Fruit fly (Drosophila melanogaster) Kc167 (cell line): ENCODE results near the gene CG31249.

Experiments used
- Myc ChIP-seq: fragments of >200 bp; optimal IDR thresholded peaks from 2 replicates; lab custom pipeline; 2017; ENCODE audit warnings: missing external identifiers
- Sin3A ChIP-seq: fragments of >200 bp; optimal IDR thresholded peaks from 2 replicates; lab custom pipeline; 2018; ENCODE audit warnings: missing external identifiers
- h ChIP-seq: fragments of >200 bp; optimal IDR thresholded peaks from 3 replicates; lab custom pipeline; 2018; ENCODE audit warnings: missing external identifiers
- insv ChIP-seq: fragments of >200 bp; optimal IDR thresholded peaks from 3 replicates; lab custom pipeline; 2018; ENCODE audit warnings: missing external identifiers
- psq ChIP-seq: fragments of >200 bp; optimal IDR thresholded peaks from 2 replicates; lab custom pipeline; 2017; ENCODE audit warnings: missing external identifiers
- ttk ChIP-seq: sonication (Bioruptor generic); optimal IDR thresholded peaks from 2 replicates; lab custom pipeline; 2017; ENCODE audit warnings: missing external identifiers

The CG31249 gene

DNA sequence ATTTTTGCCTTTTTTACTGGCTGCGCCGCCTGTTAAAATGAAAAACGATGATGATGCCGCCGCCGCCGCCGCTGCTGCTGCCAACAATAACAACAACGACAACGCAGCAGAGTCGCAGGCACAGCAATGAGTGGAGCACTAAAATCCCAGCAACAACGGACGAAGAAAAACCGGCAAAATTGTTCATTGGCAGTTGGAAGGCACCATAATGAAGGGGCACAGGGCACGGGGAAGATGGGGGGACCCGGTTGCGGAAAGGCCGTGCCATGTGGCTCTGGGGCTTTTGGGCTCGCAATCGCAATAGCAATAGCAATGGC is 17.6 kb upstream of the CG31249 start:
- TF ChIP-seq ttk (no peak), Myc (lab: Kevin White, UChicago) (no peak), psq (lab: Kevin White, UChicago) (no peak)

dm6 chr3R:17703691-17704537 is 17.0 kb upstream of the CG31249 start:
- TF ChIP-seq h (lab: Kevin White, UChicago), result no peak
- no peak for TF ChIP-seq psq (lab: Kevin White, UChicago)

DNA sequence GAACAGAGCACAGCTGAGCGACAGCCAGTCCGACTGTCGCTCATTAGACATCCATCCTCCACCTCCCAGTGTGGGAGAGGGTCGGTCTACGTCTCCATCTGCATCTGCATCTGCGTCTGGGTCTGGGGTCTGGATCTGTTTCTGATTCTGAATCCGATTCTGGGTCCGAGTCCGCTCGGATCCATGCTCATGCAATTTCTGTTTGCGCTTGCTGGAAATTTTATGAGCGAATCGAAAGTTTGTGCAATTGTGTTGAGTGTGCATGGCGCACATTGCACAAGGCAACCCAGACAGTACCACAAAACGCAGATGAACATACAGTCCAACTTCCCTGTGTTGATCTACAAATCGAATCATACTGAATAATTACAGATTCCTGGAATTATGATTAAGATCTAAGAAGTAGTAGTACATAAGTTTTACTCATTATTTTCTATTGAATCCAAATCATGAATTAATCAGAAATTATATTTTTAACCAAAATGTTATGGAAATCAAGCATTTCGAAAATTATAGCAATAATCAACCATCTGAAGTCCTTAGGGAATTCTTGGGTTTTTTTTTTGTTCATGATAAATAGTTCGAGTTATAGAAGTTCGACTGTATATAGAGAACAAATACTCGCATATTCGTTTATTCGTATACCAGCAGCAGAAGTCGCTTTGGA is 16.3 kb upstream of the CG31249 start:
- TF ChIP-seq psq (lab: Kevin White, UChicago) (no peak), Myc (lab: Kevin White, UChicago) (no peak), h (lab: Kevin White, UChicago) (no peak), insv (lab: Kevin White, UChicago) (no peak), Sin3A (no peak)

DNA sequence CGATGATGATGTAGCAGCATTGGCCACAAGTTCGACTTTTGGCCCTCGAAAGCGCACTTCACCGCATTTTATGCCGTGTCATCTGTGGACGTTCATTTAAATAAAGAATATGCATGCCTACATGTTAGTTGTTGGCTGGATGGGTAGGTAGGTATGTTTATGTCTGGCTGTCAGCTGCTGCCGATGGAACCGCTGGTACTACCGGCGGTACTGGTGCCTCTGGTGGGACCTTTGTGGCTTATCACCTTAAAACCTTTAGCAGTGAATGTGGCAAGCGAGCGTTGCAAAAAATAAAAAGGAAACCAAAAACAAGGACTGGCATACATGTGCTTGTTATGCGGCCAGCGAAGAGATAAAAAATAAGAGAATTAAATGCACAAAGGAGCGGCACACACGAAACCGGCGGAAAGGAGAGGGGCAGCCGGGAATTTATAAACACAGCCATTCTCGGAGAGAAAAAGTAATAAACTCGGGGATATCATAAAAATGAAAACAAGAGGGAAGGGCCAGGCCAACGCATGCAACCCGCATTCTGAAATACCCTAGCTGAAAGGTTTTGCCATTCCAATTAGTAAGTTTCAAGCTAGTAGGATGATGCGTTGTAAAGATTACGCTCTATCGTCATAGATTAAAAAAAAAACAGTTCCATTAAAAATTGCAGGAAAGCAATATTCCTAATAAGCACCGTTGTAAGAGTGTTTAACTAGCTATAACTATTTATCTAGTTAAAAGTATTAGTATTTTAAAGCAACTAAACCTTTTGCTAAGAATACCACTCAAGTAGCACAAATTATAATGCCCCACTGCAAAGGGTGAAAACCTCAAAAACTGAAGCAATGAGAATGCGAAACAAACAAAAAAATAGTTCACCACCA is 15.3 kb upstream of the CG31249 start:
- TF ChIP-seq psq (lab: Kevin White, UChicago) (no peak), h (lab: Kevin White, UChicago) (no peak), Myc (lab: Kevin White, UChicago) (no peak), Sin3A (no peak), insv (lab: Kevin White, UChicago) (no peak), ttk (no peak)

DNA sequence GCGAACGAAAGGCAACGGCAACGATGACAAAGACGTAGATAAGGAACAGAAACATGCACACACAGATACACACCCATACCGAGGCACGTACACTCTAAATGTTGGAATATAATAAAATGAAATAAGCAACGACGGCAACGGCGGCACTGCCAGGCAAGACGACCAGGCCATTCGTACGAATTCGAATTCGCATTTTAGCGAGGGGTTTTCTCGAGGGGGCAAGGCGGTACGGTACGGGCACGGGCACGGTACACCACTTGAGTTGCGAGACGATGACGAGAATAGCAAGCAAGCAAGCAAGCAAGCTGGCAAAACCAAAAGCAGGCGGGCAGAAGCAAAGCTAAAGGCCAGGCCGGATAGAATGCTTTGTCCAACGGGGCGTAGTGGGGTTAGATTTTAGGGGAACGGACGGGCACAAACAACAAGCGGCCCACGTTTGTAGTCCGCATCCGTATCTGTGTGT is 14.3 kb upstream of the CG31249 start:
- TF ChIP-seq ttk, result no peak
- no peak for TF ChIP-seq insv (lab: Kevin White, UChicago)
- TF ChIP-seq Myc (lab: Kevin White, UChicago), result no peak
- no peak for TF ChIP-seq h (lab: Kevin White, UChicago)

DNA sequence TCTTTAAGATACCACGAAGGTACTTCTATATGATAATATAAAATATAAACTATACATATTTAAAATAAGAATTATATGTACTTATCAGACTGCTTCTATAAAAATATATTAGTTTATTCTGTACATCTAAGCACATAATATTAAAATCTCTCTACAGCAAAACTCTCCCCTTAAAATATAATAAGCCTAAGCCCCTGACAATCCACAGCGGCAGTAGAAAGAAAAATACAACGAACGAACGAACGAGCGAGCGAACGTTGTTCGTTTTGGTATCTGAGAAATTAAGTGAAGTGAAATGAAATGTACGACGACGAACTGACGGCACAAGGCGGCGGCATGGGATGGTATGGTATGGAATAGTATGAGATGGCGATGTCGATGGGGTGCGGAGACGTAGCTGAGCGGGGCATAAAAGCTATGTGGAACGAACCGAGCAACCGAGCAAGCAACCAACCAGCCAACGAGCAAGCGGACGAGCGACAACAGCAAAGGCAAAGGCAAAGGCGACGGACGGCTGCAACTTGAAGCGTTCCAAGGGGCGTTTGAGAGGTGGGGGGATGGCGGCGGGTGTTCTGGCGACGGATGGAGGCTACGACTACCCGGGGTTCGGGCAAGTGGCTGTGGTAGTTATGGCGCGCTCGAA is 13.7 kb upstream of the CG31249 start:
- TF ChIP-seq Sin3A, result no peak
- TF ChIP-seq psq (lab: Kevin White, UChicago), result no peak
- no peak for TF ChIP-seq ttk
- TF ChIP-seq insv (lab: Kevin White, UChicago), result no peak
- no peak for TF ChIP-seq Myc (lab: Kevin White, UChicago)
- TF ChIP-seq h (lab: Kevin White, UChicago), result no peak

DNA sequence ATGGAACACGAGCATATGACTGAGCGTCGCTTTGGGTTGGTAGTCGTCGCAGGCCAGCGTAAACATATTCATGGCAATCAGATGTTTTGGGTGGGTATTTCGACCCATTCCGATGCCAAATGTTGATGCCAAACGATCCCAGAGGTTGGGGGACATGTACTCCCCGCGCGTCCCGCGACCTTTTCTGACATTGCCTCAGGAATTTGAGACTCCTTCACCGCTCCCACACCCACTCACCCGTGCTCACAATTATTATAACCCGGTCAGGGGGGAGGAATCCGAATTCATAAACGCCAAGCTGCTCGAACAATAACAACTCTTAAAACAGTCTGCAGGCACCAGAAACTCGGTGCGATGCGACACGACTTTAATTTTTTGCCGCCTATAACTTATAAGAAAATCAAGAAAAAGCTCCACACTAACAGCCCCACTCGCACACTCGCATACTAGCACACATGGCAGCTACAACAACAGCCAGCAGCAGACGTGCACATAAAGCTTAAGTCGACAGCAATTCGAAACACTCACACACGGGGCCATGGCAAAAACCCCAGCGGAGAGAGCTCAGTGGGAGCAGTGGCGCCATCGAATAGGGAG is 13.1 kb upstream of the CG31249 start:
- no peak for TF ChIP-seq h (lab: Kevin White, UChicago)
- no peak for TF ChIP-seq insv (lab: Kevin White, UChicago)
- no peak for TF ChIP-seq psq (lab: Kevin White, UChicago)
- TF ChIP-seq ttk, result no peak

dm6 chr3R:17684854-17685253 is 2.0 kb downstream of the CG31249 start, which contains the start of the genes CG31251 and CG31360:
Gene CG31251 (minus strand): TSS chr3R:17684915.
Gene CG31360 (plus strand): TSS chr3R:17685097.
- TF ChIP-seq h (lab: Kevin White, UChicago) (no peak), Myc (lab: Kevin White, UChicago) (no peak), ttk (no peak), Sin3A (no peak), insv (lab: Kevin White, UChicago) (no peak), psq (lab: Kevin White, UChicago) (no peak)

DNA sequence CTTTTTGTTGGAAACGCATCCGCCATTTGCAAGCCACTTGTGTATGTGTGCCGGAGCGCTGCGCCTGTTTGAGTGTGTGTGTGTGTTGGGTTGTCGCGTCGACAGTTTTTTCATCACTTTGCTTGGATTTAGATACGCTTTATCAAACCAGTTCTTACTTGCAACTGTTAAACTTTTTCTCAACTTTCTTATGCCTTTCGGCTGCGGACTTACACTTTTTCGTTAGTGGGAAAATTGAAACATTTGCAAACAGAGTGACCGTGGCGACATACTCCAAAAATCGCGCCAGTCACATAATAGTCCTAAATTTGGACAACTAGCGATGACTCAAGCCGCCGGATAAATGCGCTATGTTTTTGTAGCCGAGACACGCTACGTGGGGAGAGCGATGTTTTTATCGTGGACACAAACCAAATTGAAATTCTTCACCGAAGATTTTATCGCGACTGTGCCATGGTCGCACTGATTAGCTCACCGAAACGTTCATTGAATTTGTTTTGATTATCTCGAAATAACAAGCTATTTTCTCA is 4.6 kb downstream of the CG31249 start, which contains the start of the genes alt and CG7655:
Gene alt (minus strand): TSS at position 272 of the 530 bp plus-strand sequence.
Gene CG7655 (plus strand): TSS at position 426 of the 530 bp plus-strand sequence.
- no peak for TF ChIP-seq ttk
- no peak for TF ChIP-seq insv (lab: Kevin White, UChicago)
- TF ChIP-seq Myc (lab: Kevin White, UChicago), result no peak
- no peak for TF ChIP-seq psq (lab: Kevin White, UChicago)

DNA sequence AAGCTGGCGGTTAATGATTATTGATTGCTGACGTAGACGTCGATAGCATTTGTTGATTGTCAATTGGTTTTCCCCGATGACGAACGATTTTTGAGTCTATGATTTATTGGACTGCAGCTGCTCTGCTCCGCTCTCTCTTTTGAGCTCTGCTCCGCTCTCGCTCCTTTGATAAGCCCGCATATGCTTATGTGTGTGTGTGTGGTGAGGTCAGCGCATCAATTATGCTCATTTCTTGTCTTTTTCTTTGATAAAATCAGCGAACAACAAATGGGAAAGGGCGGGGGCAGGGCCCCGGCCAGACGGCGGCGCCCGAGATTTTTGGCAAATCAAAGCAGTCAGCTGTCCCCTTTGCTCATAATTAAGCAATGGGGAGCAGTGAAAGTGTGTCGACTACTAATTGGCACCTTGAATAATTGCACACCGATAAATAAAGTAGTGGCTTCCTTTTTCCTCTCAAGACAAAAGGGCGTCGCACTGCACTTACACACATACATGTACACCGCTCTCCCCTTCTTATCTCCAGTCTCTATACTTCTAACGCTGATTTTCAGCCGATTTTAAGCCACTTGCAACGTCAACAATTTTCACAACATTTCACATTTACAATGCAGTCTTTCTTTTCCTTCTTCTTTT is 5.1 kb downstream of the CG31249 start:
- TF ChIP-seq insv (lab: Kevin White, UChicago), result no peak
- TF ChIP-seq ttk, result no peak
- TF ChIP-seq psq (lab: Kevin White, UChicago), result no peak
- no peak for TF ChIP-seq Myc (lab: Kevin White, UChicago)
- no peak for TF ChIP-seq Sin3A
- TF ChIP-seq h (lab: Kevin White, UChicago), result no peak
